Fruit fly (Drosophila melanogaster): ENCODE data around the gene Zip71B.
A peak's percentile ranks its signal among the peaks of the same experiment; 100 is the strongest.

Zip71B gene

dm6 chr3L:15034061-15034713 is 42.1 kb downstream of the Zip71B start (continued):
- TF ChIP-seq eyg (GFP tag; optimal IDR thresholded peaks at IDR 0.05): no peak
- TF ChIP-seq CG8089 (GFP tag; optimal IDR thresholded peaks at IDR 0.05): no peak
- TF ChIP-seq Sin3A (optimal IDR thresholded peaks at IDR 0.05): no peak
- TF ChIP-seq CG2889 (GFP tag; IDR thresholded peaks at IDR 0.05): no peak
- TF ChIP-seq Hr51 (GFP tag; optimal IDR thresholded peaks at IDR 0.05): peak in 1 of 2 experiments; percentile 58
- no peak for TF ChIP-seq CG30020 (tag; optimal IDR thresholded peaks at IDR 0.05)
- TF ChIP-seq CG1602 (GFP tag; optimal IDR thresholded peaks at IDR 0.05): peak; percentile 15
- no peak for TF ChIP-seq fd3F (GFP tag; optimal IDR thresholded peaks at IDR 0.05)
- peak; percentile 6 for TF ChIP-seq fd96Cb (tag; optimal IDR thresholded peaks at IDR 0.05)
- no peak for TF ChIP-seq HHEX (GFP tag; optimal IDR thresholded peaks at IDR 0.05)
- TF ChIP-seq ara (GFP tag; IDR thresholded peaks at IDR 0.05): no peak
- no peak for TF ChIP-seq CG2875 (GFP tag; optimal IDR thresholded peaks at IDR 0.05)
- peak; percentile 58 for TF ChIP-seq CG9727 (GFP tag; optimal IDR thresholded peaks at IDR 0.05)
- no peak for TF ChIP-seq Adf1 (GFP tag; IDR thresholded peaks at IDR 0.05)
- no peak for TF ChIP-seq CG5245 (GFP tag; optimal IDR thresholded peaks at IDR 0.05)
- no peak for TF ChIP-seq aop (GFP tag; IDR thresholded peaks at IDR 0.05)
- no peak for TF ChIP-seq z (GFP tag; IDR thresholded peaks at IDR 0.05)
- TF ChIP-seq row (GFP tag; IDR thresholded peaks at IDR 0.05): peak; percentile 53
- peak; percentile 65; the same call in 2 of the 3 replicates for TF ChIP-seq CG17361 (GFP tag; IDR thresholded peaks at IDR 0.05)
- peak; percentile 48 for TF ChIP-seq CG12659 (GFP tag; optimal IDR thresholded peaks at IDR 0.05)
- no peak for TF ChIP-seq Gug (GFP tag; IDR thresholded peaks at IDR 0.05)
- peak; percentile 49 for TF ChIP-seq CG15269 (tag; optimal IDR thresholded peaks at IDR 0.05)
- TF ChIP-seq mirr (GFP tag; optimal IDR thresholded peaks at IDR 0.05): no peak
- no peak for TF ChIP-seq sim (GFP tag; IDR thresholded peaks at IDR 0.05)
- TF ChIP-seq CG11085 (GFP tag; IDR thresholded peaks at IDR 0.05): no peak
- TF ChIP-seq dati (GFP tag; IDR thresholded peaks at IDR 0.05): no peak
- TF ChIP-seq CG32532 (GFP tag; IDR thresholded peaks at IDR 0.05): no peak
- TF ChIP-seq Dip2 (GFP tag; IDR thresholded peaks at IDR 0.05): no peak
- peak; percentile 16 for TF ChIP-seq Hr3 (GFP tag; optimal IDR thresholded peaks at IDR 0.05)
- no peak for TF ChIP-seq ac (GFP tag; optimal IDR thresholded peaks at IDR 0.05)
- TF ChIP-seq CG7745 (tag; optimal IDR thresholded peaks at IDR 0.05): no peak
- no peak for TF ChIP-seq Usf (GFP tag; optimal IDR thresholded peaks at IDR 0.05)
- TF ChIP-seq CG12071 (GFP tag; optimal IDR thresholded peaks at IDR 0.05): no peak
- peak; percentile 6 for TF ChIP-seq Six4 (GFP tag; optimal IDR thresholded peaks at IDR 0.05)
- TF ChIP-seq bsh (GFP tag; optimal IDR thresholded peaks at IDR 0.05): no peak
- TF ChIP-seq btn (GFP tag; optimal IDR thresholded peaks at IDR 0.05): no peak
- TF ChIP-seq kni (GFP tag; optimal IDR thresholded peaks at IDR 0.05): no peak
- TF ChIP-seq CG6689 (GFP tag; IDR thresholded peaks at IDR 0.05): no peak
- no peak for TF ChIP-seq chinmo (GFP tag; IDR thresholded peaks at IDR 0.05; ENCODE audit: partially characterized antibody)
- TF ChIP-seq Antp (GFP tag; optimal IDR thresholded peaks at IDR 0.05): no peak
- TF ChIP-seq onecut (GFP tag; IDR thresholded peaks at IDR 0.05): no peak
- peak; percentile 64 for TF ChIP-seq Hmr (GFP tag; optimal IDR thresholded peaks at IDR 0.05)
- no peak for TF ChIP-seq CG34224 (GFP tag; IDR thresholded peaks at IDR 0.05; ENCODE audit: partially characterized antibody)
- TF ChIP-seq ewg (GFP tag; optimal IDR thresholded peaks at IDR 0.05): no peak
- no peak for TF ChIP-seq tio (GFP tag; optimal IDR thresholded peaks at IDR 0.05)
- TF ChIP-seq Blimp-1 (GFP tag; optimal IDR thresholded peaks at IDR 0.05): no peak
- no peak for TF ChIP-seq sd (tag; optimal IDR thresholded peaks at IDR 0.05)
- no peak for TF ChIP-seq Hey (tag; optimal IDR thresholded peaks at IDR 0.05)
- TF ChIP-seq CG5953 (GFP tag; IDR thresholded peaks at IDR 0.05): no peak
- TF ChIP-seq CG31388 (GFP tag; optimal IDR thresholded peaks at IDR 0.05): no peak
- TF ChIP-seq CG3281 (GFP tag; optimal IDR thresholded peaks at IDR 0.05): peak; percentile 63
